Worm (Caenorhabditis elegans): ENCODE measurements around the gene exos-4.1.

exos-4.1 gene

DNA sequence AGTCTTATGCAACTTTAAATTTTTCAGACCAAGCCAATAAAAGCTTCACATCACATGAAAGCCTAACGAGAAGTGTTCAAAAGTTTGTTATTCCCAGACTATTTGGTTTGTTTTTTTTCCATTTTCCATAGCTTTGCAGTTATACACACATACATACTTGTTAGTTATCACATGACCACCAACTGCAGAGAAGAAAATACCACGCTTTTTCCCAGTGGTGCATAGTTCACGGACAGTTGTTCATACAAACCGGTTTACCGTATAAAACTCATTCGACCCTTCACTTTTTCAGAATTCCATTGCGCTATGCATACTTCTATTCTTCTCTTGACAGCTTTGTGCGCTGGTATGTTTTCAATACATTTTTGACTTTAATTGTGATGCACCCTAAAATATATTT, 35.1 kb upstream of the exos-4.1 start, which contains the start of gene scl-5:
Gene scl-5, plus strand, starts transcription at position 301 of the 400 bp plus-strand sequence.
- TF ChIP-seq drap-1 (GFP tag; optimal IDR thresholded peaks at IDR 0.05) (no peak), cnd-1 (tag; optimal IDR thresholded peaks at IDR 0.05) (no peak), nhr-237 (tag; optimal IDR thresholded peaks at IDR 0.05) (no peak), mls-2 (tag; optimal IDR thresholded peaks at IDR 0.05) (no peak), lin-13 (tag; optimal IDR thresholded peaks at IDR 0.05) (no peak), tbx-8 (GFP tag; optimal IDR thresholded peaks at IDR 0.05) (no peak), ceh-83 (GFP tag; optimal IDR thresholded peaks at IDR 0.05) (no peak), mab-5 (tag; optimal IDR thresholded peaks at IDR 0.05) (no peak), M03D4.4 (tag; optimal IDR thresholded peaks at IDR 0.05) (no peak), sem-2 (GFP tag; optimal IDR thresholded peaks at IDR 0.05) (no peak)

DNA sequence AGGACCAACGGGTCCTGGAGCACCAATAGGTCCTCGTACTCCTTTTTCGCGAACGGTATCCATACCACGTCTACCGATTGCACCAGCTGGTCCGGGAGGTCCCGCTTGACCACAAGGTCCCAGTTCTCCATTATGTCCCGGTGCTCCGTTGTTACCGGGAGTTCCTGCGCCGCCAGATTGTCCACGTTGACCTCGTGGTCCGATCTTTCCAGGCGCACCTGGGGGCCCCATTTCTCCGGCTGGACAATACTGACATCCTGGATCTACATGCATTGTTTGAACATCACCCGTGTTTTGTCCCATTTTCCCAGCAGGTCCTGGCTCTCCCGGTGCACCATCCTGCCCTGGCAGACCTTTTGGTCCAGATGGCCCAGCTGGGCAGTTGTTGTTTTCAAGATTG, 32.8 kb upstream of the exos-4.1 start:
- TF ChIP-seq mls-2 (tag; optimal IDR thresholded peaks at IDR 0.05) (no peak), nhr-237 (tag; optimal IDR thresholded peaks at IDR 0.05) (no peak), cnd-1 (tag; optimal IDR thresholded peaks at IDR 0.05) (no peak), mep-1 (tag; optimal IDR thresholded peaks at IDR 0.05) (no peak), unc-120 (tag; optimal IDR thresholded peaks at IDR 0.05; ENCODE audit: poor library complexity, severe bottlenecking) (no peak), sptf-1 (tag; optimal IDR thresholded peaks at IDR 0.05) (no peak), ceh-43 (GFP tag; optimal IDR thresholded peaks at IDR 0.05) (no peak), blmp-1 (tag; optimal IDR thresholded peaks at IDR 0.05) (no peak), tbx-8 (GFP tag; optimal IDR thresholded peaks at IDR 0.05) (no peak), bed-3 (GFP tag; optimal IDR thresholded peaks at IDR 0.05) (no peak), nhr-12 (tag; optimal IDR thresholded peaks at IDR 0.05) (no peak), ceh-39 (tag; optimal IDR thresholded peaks at IDR 0.05) (no peak), elt-1 (tag; optimal IDR thresholded peaks at IDR 0.05; ENCODE audit: borderline replicate concordance, insufficient read depth) (no peak), M03D4.4 (tag; optimal IDR thresholded peaks at IDR 0.05) (no peak), nhr-2 (tag; optimal IDR thresholded peaks at IDR 0.05) (no peak), pha-4 (tag; optimal IDR thresholded peaks at IDR 0.05) (no peak)

DNA sequence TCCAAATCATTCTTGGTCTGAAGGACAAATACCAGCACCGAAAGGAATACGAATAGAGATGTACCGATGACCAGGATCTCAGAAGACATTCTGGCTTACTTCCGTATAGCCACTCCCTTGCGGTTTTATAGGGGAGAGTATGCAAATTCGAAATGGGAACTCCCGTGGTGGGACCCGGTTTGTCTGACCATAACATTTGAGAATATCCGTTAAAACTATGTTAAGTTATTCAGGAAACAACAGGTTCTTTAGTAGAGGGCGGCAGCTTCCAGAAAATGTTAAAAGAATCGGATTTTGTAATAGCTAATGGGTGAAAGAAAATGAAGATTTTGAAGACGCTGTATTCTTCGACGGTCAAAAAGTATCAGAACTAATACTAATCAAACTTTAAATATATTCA, 31.6 kb upstream of the exos-4.1 start, which contains the start of gene col-131:
Gene col-131, minus strand, starts transcription at position 101 of the 400 bp plus-strand sequence.
- TF ChIP-seq unc-62 (GFP tag; optimal IDR thresholded peaks at IDR 0.05) = no peak

DNA sequence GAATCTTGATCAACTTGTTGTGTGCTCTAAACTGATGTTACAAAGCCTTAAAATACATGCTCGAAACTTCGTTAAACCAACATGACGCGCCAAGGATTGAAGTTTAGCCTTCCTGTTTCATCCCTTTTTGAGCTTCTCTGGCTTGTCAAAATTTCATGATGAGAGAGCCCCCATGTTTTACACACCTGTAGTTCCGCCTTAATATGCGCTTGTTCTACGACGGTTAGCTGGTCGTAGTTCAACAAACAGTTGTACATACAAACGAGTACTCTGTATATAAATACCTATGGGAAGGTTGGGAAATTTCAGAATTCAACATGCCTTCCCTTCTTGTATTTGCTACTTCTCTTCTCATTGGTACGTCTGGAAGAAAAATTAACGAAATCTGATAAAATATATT, 30.3 kb upstream of the exos-4.1 start, which contains the start of gene scl-6:
Gene scl-6, plus strand, starts transcription at position 301 of the 400 bp plus-strand sequence.
- TF ChIP-seq sem-2 (GFP tag; optimal IDR thresholded peaks at IDR 0.05) (no peak), ceh-83 (GFP tag; optimal IDR thresholded peaks at IDR 0.05) (no peak), elt-1 (tag; optimal IDR thresholded peaks at IDR 0.05; ENCODE audit: borderline replicate concordance, insufficient read depth) (no peak), unc-39 (tag; optimal IDR thresholded peaks at IDR 0.05) (no peak), nhr-237 (tag; optimal IDR thresholded peaks at IDR 0.05) (no peak), snpc-4 (tag; optimal IDR thresholded peaks at IDR 0.05) (no peak), hlh-1 (tag; optimal IDR thresholded peaks at IDR 0.05) (no peak), sptf-1 (tag; optimal IDR thresholded peaks at IDR 0.05) (no peak), mls-2 (tag; optimal IDR thresholded peaks at IDR 0.05) (no peak), ceh-39 (tag; optimal IDR thresholded peaks at IDR 0.05) (no peak), mep-1 (tag; optimal IDR thresholded peaks at IDR 0.05) (no peak), nhr-28 (tag; optimal IDR thresholded peaks at IDR 0.05) (no peak), cnd-1 (tag; optimal IDR thresholded peaks at IDR 0.05) (no peak), nhr-12 (tag; optimal IDR thresholded peaks at IDR 0.05) (no peak), lin-13 (tag; optimal IDR thresholded peaks at IDR 0.05) (no peak), ces-1 (GFP tag; optimal IDR thresholded peaks at IDR 0.05) (no peak), blmp-1 (tag; optimal IDR thresholded peaks at IDR 0.05) (no peak)

DNA sequence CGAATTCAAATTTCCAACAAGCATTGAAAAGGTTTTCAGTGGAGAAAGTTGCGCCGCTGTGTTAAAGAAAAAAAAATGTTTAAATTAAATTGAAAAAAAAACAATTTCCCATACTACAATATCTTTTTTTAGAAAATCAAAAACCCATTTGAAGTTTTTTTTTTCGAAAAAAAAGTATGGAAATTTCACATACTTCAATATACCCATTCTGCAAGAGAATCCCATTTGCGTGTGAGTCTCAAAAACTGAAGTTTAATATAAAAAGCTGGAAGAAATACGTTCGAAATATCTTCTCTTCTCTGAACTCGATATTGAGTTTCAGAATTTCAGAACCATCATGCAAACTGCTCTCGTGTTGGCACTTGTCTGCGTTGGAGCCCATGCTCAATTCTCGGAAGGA, 28.7 kb upstream of the exos-4.1 start, which contains the start of gene scl-7:
Gene scl-7, plus strand, starts transcription at position 301 of the 400 bp plus-strand sequence.
- TF ChIP-seq zip-8 (tag; optimal IDR thresholded peaks at IDR 0.05) = no peak
- TF ChIP-seq ceh-83 (GFP tag; optimal IDR thresholded peaks at IDR 0.05) = no peak
- no peak for TF ChIP-seq M03D4.4 (tag; optimal IDR thresholded peaks at IDR 0.05)
- TF ChIP-seq sptf-1 (tag; optimal IDR thresholded peaks at IDR 0.05) = no peak

DNA sequence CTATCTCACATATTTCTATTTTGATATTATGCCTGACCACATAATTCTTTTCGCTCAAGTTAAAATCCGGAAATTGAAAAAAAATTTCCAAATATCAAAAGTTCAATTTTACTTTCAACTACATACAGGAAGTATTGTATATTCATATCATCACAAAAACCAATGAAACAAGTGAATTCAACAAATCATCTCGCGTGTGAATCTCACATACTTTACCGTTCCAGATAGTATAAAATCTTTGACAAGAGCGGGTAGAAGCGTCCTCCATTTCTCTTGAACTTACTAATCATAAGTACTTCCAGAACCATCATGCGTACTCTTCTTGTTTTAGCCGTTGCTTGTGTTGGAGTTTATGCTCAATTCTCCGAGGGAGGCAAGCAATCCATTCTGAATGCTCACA, 27.4 kb upstream of the exos-4.1 start, which contains the start of gene scl-8:
Gene scl-8, plus strand, starts transcription at position 301 of the 400 bp plus-strand sequence.
- no peak for TF ChIP-seq nhr-2 (tag; optimal IDR thresholded peaks at IDR 0.05)
- no peak for TF ChIP-seq nhr-12 (tag; optimal IDR thresholded peaks at IDR 0.05)
- no peak for TF ChIP-seq zip-8 (tag; optimal IDR thresholded peaks at IDR 0.05)
- no peak for TF ChIP-seq snpc-4 (tag; optimal IDR thresholded peaks at IDR 0.05)
- no peak for TF ChIP-seq bed-3 (GFP tag; optimal IDR thresholded peaks at IDR 0.05)
- TF ChIP-seq lin-32 (GFP tag; optimal IDR thresholded peaks at IDR 0.05) = no peak
- no peak for TF ChIP-seq unc-62 (GFP tag; optimal IDR thresholded peaks at IDR 0.05)
- TF ChIP-seq hlh-1 (tag; optimal IDR thresholded peaks at IDR 0.05) = no peak
- TF ChIP-seq sem-2 (GFP tag; optimal IDR thresholded peaks at IDR 0.05) = no peak
- no peak for TF ChIP-seq drap-1 (GFP tag; optimal IDR thresholded peaks at IDR 0.05)
- no peak for TF ChIP-seq M03D4.4 (tag; optimal IDR thresholded peaks at IDR 0.05)
- no peak for TF ChIP-seq unc-120 (tag; optimal IDR thresholded peaks at IDR 0.05; ENCODE audit: poor library complexity, severe bottlenecking)
- TF ChIP-seq blmp-1 (tag; optimal IDR thresholded peaks at IDR 0.05) = no peak
- TF ChIP-seq sptf-1 (tag; optimal IDR thresholded peaks at IDR 0.05) = no peak
- no peak for TF ChIP-seq tbx-8 (GFP tag; optimal IDR thresholded peaks at IDR 0.05)
- TF ChIP-seq pha-4 (tag; optimal IDR thresholded peaks at IDR 0.05) = no peak
- no peak for TF ChIP-seq ceh-43 (GFP tag; optimal IDR thresholded peaks at IDR 0.05)
- no peak for TF ChIP-seq flh-1 (GFP tag; optimal IDR thresholded peaks at IDR 0.05)
